Fruit fly (Drosophila melanogaster) whole organism, wandering third instar larva: ENCODE measurements around the gene Mtr3.

ENCODE experiments used
- Abd-B ChIP-seq: fragments of >200 bp; optimal IDR thresholded peaks from 2 replicates; lab custom pipeline; 2017; ENCODE audit warnings: missing biosample characterization, missing genetic modification characterization
- CG32264 ChIP-seq: fragments of 200-800 bp; sonication (Bioruptor generic); optimal IDR thresholded peaks from 2 replicates; lab custom pipeline; 2016; ENCODE audit warnings: missing biosample characterization, missing genetic modification characterization
- CG9705 ChIP-seq: fragments of 200-800 bp; sonication (Bioruptor generic); optimal IDR thresholded peaks from 2 replicates; lab custom pipeline; 2018; ENCODE audit warnings: missing biosample characterization, mild to moderate bottlenecking, missing genetic modification characterization
- CrebA ChIP-seq: fragments of 200-800 bp; sonication (Bioruptor generic); optimal IDR thresholded peaks from 2 replicates; lab custom pipeline; 2016; ENCODE audit warnings: missing biosample characterization, mild to moderate bottlenecking, missing genetic modification characterization, borderline replicate concordance
- Dfd ChIP-seq: fragments of >200 bp; optimal IDR thresholded peaks from 2 replicates; lab custom pipeline; 2017; ENCODE audit warnings: missing biosample characterization, missing genetic modification characterization
- Dif ChIP-seq: fragments of 200-275, 200-300 bp; sonication (Bioruptor generic); optimal IDR thresholded peaks from 2 replicates; lab custom pipeline; 2018; ENCODE audit warnings: missing biosample characterization, missing genetic modification characterization; ENCODE audit not compliant: partially characterized antibody
- GATAd ChIP-seq: sonication (Bioruptor generic); optimal IDR thresholded peaks from 2 replicates; lab custom pipeline; 2016; ENCODE audit warnings: missing biosample characterization, missing genetic modification characterization
- HLH106 ChIP-seq: fragments of 200-800 bp; optimal IDR thresholded peaks from 3 replicates; lab custom pipeline; 2019; ENCODE audit warnings: missing biosample characterization, mild to moderate bottlenecking, missing genetic modification characterization, moderate library complexity
- Hnf4 ChIP-seq: fragments of 200-800 bp; sonication (Bioruptor generic); optimal IDR thresholded peaks from 2 replicates; lab custom pipeline; 2016; ENCODE audit warnings: missing biosample characterization, mild to moderate bottlenecking, missing genetic modification characterization
- Hr78 ChIP-seq: fragments of >200 bp; optimal IDR thresholded peaks from 2 replicates; lab custom pipeline; 2017; ENCODE audit warnings: missing biosample characterization, missing genetic modification characterization
- Hr83 ChIP-seq: fragments of 200-300 bp; sonication (Bioruptor generic); optimal IDR thresholded peaks from 2 replicates; lab custom pipeline; 2016; ENCODE audit warnings: missing biosample characterization, mild to moderate bottlenecking, missing genetic modification characterization, moderate library complexity; ENCODE audit not compliant: poor library complexity, severe bottlenecking
- Jra ChIP-seq: sonication (Bioruptor generic); optimal IDR thresholded peaks from 2 replicates; lab custom pipeline; 2016; ENCODE audit warnings: missing biosample characterization, missing genetic modification characterization
- Mio ChIP-seq: sonication (Bioruptor generic); optimal IDR thresholded peaks from 2 replicates; lab custom pipeline; 2016; ENCODE audit warnings: missing biosample characterization, missing genetic modification characterization
- Myc ChIP-seq: fragments of >200 bp; optimal IDR thresholded peaks from 2 replicates; lab custom pipeline; 2017
- N ChIP-seq: fragments of >200 bp; optimal IDR thresholded peaks from 2 replicates; lab custom pipeline; 2018; ENCODE audit warnings: missing biosample characterization, missing external identifiers, missing genetic modification characterization
- OdsH ChIP-seq: fragments of 200-800 bp; sonication (Bioruptor generic); optimal IDR thresholded peaks from 2 replicates; lab custom pipeline; 2016; ENCODE audit warnings: missing biosample characterization, mild to moderate bottlenecking, missing genetic modification characterization
- Rel ChIP-seq, 2 experiments: fragments of 200-800 bp; sonication (Bioruptor generic) in 1 of 2; optimal IDR thresholded peaks; 2 replicates in 1 of 2; 3 replicates in 1 of 2; lab custom pipeline; 2016 to 2019; ENCODE audit warnings: mild to moderate bottlenecking in 2 of 2, missing biosample characterization in 2 of 2, missing genetic modification characterization in 2 of 2, moderate library complexity in 1 of 2
- Sp1 ChIP-seq: fragments of 200-800 bp; sonication (Bioruptor generic); optimal IDR thresholded peaks from 3 replicates; lab custom pipeline; 2019; ENCODE audit warnings: missing biosample characterization, mild to moderate bottlenecking, missing genetic modification characterization, moderate library complexity
- Vsx2 ChIP-seq: fragments of 200-300, 225-300 bp; sonication (Bioruptor generic); optimal IDR thresholded peaks from 2 replicates; lab custom pipeline; 2018; ENCODE audit warnings: missing biosample characterization, missing genetic modification characterization; ENCODE audit not compliant: partially characterized antibody
- br ChIP-seq: fragments of 200-800 bp; sonication (Bioruptor generic); optimal IDR thresholded peaks from 2 replicates; lab custom pipeline; 2016; ENCODE audit warnings: missing biosample characterization, missing genetic modification characterization
- brk ChIP-seq: fragments of 200-800 bp; sonication (Bioruptor generic); optimal IDR thresholded peaks from 2 replicates; lab custom pipeline; 2016; ENCODE audit warnings: missing biosample characterization, mild to moderate bottlenecking, missing genetic modification characterization
- dl ChIP-seq, 2 experiments: fragments of 175-275, 200-275 bp in 1 of 2; fragments of 200-275 bp in 1 of 2; sonication (Bioruptor generic); optimal IDR thresholded peaks; lab custom pipeline; 2018; ENCODE audit warnings: mild to moderate bottlenecking in 2 of 2, missing biosample characterization in 2 of 2, missing genetic modification characterization in 2 of 2, moderate library complexity in 2 of 2; ENCODE audit not compliant: partially characterized antibody in 2 of 2, insufficient read depth in 1 of 2
- dmrt93B ChIP-seq: fragments of 200-800 bp; sonication (Bioruptor generic); optimal IDR thresholded peaks from 2 replicates; lab custom pipeline; 2018; ENCODE audit warnings: missing biosample characterization, mild to moderate bottlenecking, missing genetic modification characterization
- dsf ChIP-seq: sonication (Bioruptor generic); optimal IDR thresholded peaks from 2 replicates; lab custom pipeline; 2016; ENCODE audit warnings: missing biosample characterization, missing genetic modification characterization, borderline replicate concordance
- ey ChIP-seq: fragments of 200-800 bp; sonication (Bioruptor generic); optimal IDR thresholded peaks from 2 replicates; lab custom pipeline; 2016; ENCODE audit warnings: missing biosample characterization, missing genetic modification characterization
- foxo ChIP-seq, 2 experiments: fragments of 200-800 bp; sonication (Bioruptor generic); optimal IDR thresholded peaks; 2 replicates in 1 of 2; 3 replicates in 1 of 2; lab custom pipeline; 2016 to 2017; ENCODE audit warnings: missing biosample characterization in 2 of 2, missing genetic modification characterization in 2 of 2
- fru ChIP-seq: fragments of 200-800 bp; sonication (Bioruptor generic); optimal IDR thresholded peaks from 3 replicates; lab custom pipeline; 2016; ENCODE audit warnings: missing biosample characterization, mild to moderate bottlenecking, missing genetic modification characterization
- h ChIP-seq: fragments of 200-800 bp; sonication (Bioruptor generic); optimal IDR thresholded peaks from 3 replicates; lab custom pipeline; 2016; ENCODE audit warnings: missing biosample characterization, mild to moderate bottlenecking, missing genetic modification characterization
- jim ChIP-seq: fragments of 175-275, 200-325 bp; sonication (Bioruptor generic); optimal IDR thresholded peaks from 2 replicates; lab custom pipeline; 2016; ENCODE audit warnings: missing biosample characterization, mild to moderate bottlenecking, missing genetic modification characterization
- lola ChIP-seq: fragments of >200 bp; optimal IDR thresholded peaks from 2 replicates; lab custom pipeline; 2017; ENCODE audit warnings: missing biosample characterization, missing genetic modification characterization
- pan ChIP-seq: fragments of >200 bp; optimal IDR thresholded peaks from 2 replicates; lab custom pipeline; 2017
- psq ChIP-seq: fragments of 200-800 bp; sonication (Bioruptor generic); optimal IDR thresholded peaks from 3 replicates; lab custom pipeline; 2017; ENCODE audit warnings: missing biosample characterization, mild to moderate bottlenecking, missing genetic modification characterization, moderate library complexity
- rgr ChIP-seq: fragments of 200-800 bp; sonication (Bioruptor generic); optimal IDR thresholded peaks from 3 replicates; lab custom pipeline; 2016; ENCODE audit warnings: missing biosample characterization, mild to moderate bottlenecking, missing genetic modification characterization
- sage ChIP-seq: fragments of 200-800 bp; sonication (Bioruptor generic); optimal IDR thresholded peaks from 2 replicates; lab custom pipeline; 2016; ENCODE audit warnings: missing biosample characterization, mild to moderate bottlenecking, missing genetic modification characterization
- sv ChIP-seq: fragments of 200-800 bp; sonication (Bioruptor generic); optimal IDR thresholded peaks from 3 replicates; lab custom pipeline; 2016; ENCODE audit warnings: missing biosample characterization, missing genetic modification characterization
- tai ChIP-seq: sonication (Bioruptor generic); optimal IDR thresholded peaks from 2 replicates; lab custom pipeline; 2016; ENCODE audit warnings: missing biosample characterization, missing genetic modification characterization
- usp ChIP-seq: fragments of >200 bp; optimal IDR thresholded peaks from 2 replicates; lab custom pipeline; 2017; ENCODE audit warnings: missing biosample characterization, missing genetic modification characterization
- woc ChIP-seq: sonication (Bioruptor generic); optimal IDR thresholded peaks from 2 replicates; lab custom pipeline; 2016; ENCODE audit warnings: missing biosample characterization, mild to moderate bottlenecking, missing genetic modification characterization

The Mtr3 gene

dm6 chr3L:19902560-19903399 lies 10.7 kb downstream of the Mtr3 start:
- TF ChIP-seq ey (GFP tag; lab: Kevin White, UChicago) (peak; percentile 99), lola (no peak), sv (GFP tag; lab: Kevin White, UChicago) (peak; percentile 92), Rel (GFP tag; optimal IDR thresholded peaks at IDR 0.05; lab: Kevin White, UChicago) (peak; percentile 96), Rel (tag; optimal IDR thresholded peaks at IDR 0.05; lab: Kevin White, UChicago) (peak; percentile 73), usp (GFP tag; lab: Kevin White, UChicago) (no peak), GATAd (GFP tag; lab: Kevin White, UChicago) (no peak), Abd-B (GFP tag; lab: Kevin White, UChicago) (no peak), brk (GFP tag; lab: Kevin White, UChicago) (peak; percentile 91), psq (peak; percentile 98), Hr78 (GFP tag; lab: Kevin White, UChicago) (no peak), rgr (GFP tag; lab: Kevin White, UChicago) (peak; percentile 99), Jra (GFP tag; lab: Kevin White, UChicago) (peak; percentile 90), HLH106 (tag; lab: Kevin White, UChicago) (peak; percentile 96), fru (GFP tag; lab: Kevin White, UChicago) (peak; percentile 97), pan (lab: Kevin White, UChicago) (no peak), dmrt93B (GFP tag; lab: Kevin White, UChicago) (peak; percentile 82), Dif (peak; percentile 5), Dfd (GFP tag; lab: Kevin White, UChicago) (no peak), woc (GFP tag; lab: Kevin White, UChicago) (peak; percentile 99), sage (peak; percentile 98), CG9705 (GFP tag; lab: Kevin White, UChicago) (peak; percentile 7), CG32264 (GFP tag; lab: Kevin White, UChicago) (peak; percentile 98), N (no peak), h (GFP tag; lab: Kevin White, UChicago) (peak; percentile 99), Vsx2 (peak; percentile 90), dl (GFP tag; optimal IDR thresholded peaks at IDR 0.05; lab: Kevin White, UChicago; ENCODE audit: insufficient read depth in 1 of 2, partially characterized antibody in 2 of 2) (no peak), Myc (lab: Kevin White, UChicago) (no peak), OdsH (GFP tag; lab: Kevin White, UChicago) (peak; percentile 99), dsf (GFP tag; lab: Kevin White, UChicago) (peak; percentile 87), br (GFP tag; lab: Kevin White, UChicago) (peak; percentile 99), Hr83 (peak; percentile 64), Sp1 (GFP tag; lab: Kevin White, UChicago) (peak; percentile 98), jim (GFP tag; lab: Kevin White, UChicago) (peak; percentile 22), foxo (GFP tag; optimal IDR thresholded peaks at IDR 0.05; lab: Kevin White, UChicago) (peak; percentile 93 to 98), tai (GFP tag; lab: Kevin White, UChicago) (peak; percentile 95), Mio (GFP tag; lab: Kevin White, UChicago) (peak; percentile 87), Hnf4 (peak; percentile 98), CrebA (peak; percentile 65)

dm6 chr3L:19901486-19902255 lies 11.8 kb downstream of the Mtr3 start:
- no peak for TF ChIP-seq CG32264 (GFP tag; lab: Kevin White, UChicago)
- no peak for TF ChIP-seq Abd-B (GFP tag; lab: Kevin White, UChicago)
- TF ChIP-seq h (GFP tag; lab: Kevin White, UChicago) = no peak
- TF ChIP-seq Rel (GFP tag; optimal IDR thresholded peaks at IDR 0.05; lab: Kevin White, UChicago) = no peak
- TF ChIP-seq Rel (tag; optimal IDR thresholded peaks at IDR 0.05; lab: Kevin White, UChicago) = peak; percentile 71
- no peak for TF ChIP-seq Myc (lab: Kevin White, UChicago)
